Fruit fly (Drosophila melanogaster): Measurements from ENCODE around the gene Sema5c.

Gene Sema5c

dm6 chr3L:12096799-12097662 lies 15.4 kb upstream of the Sema5c start:
- TF ChIP-seq CG32264 (GFP tag; optimal IDR thresholded peaks at IDR 0.05) (no peak), HLH106 (tag; optimal IDR thresholded peaks at IDR 0.05) (peak; percentile 74), Myc (optimal IDR thresholded peaks at IDR 0.05) (no peak), Hr78 (GFP tag; optimal IDR thresholded peaks at IDR 0.05) (no peak), OdsH (GFP tag; optimal IDR thresholded peaks at IDR 0.05) (peak; percentile 39), Rel (GFP tag; optimal IDR thresholded peaks at IDR 0.05) (no peak), Rel (tag; optimal IDR thresholded peaks at IDR 0.05) (peak; percentile 0), dsf (GFP tag; optimal IDR thresholded peaks at IDR 0.05; ENCODE audit: borderline replicate concordance) (no peak), CG9705 (GFP tag; optimal IDR thresholded peaks at IDR 0.05) (no peak), Dif (GFP tag; optimal IDR thresholded peaks at IDR 0.05; ENCODE audit: partially characterized antibody) (no peak), rgr (GFP tag; optimal IDR thresholded peaks at IDR 0.05) (peak; percentile 62), GATAd (GFP tag; optimal IDR thresholded peaks at IDR 0.05) (no peak), ey (GFP tag; optimal IDR thresholded peaks at IDR 0.05) (peak; percentile 21), Dfd (GFP tag; optimal IDR thresholded peaks at IDR 0.05) (no peak), psq (GFP tag; optimal IDR thresholded peaks at IDR 0.05) (peak; percentile 60), Sp1 (GFP tag; optimal IDR thresholded peaks at IDR 0.05) (peak; percentile 83), sage (GFP tag; optimal IDR thresholded peaks at IDR 0.05) (no peak), dmrt93B (GFP tag; optimal IDR thresholded peaks at IDR 0.05) (no peak), Hr83 (GFP tag; optimal IDR thresholded peaks at IDR 0.05; ENCODE audit: poor library complexity, severe bottlenecking) (no peak), N (GFP tag; optimal IDR thresholded peaks at IDR 0.05) (no peak), CrebA (GFP tag; optimal IDR thresholded peaks at IDR 0.05; ENCODE audit: borderline replicate concordance) (no peak), Vsx2 (GFP tag; optimal IDR thresholded peaks at IDR 0.05; ENCODE audit: partially characterized antibody) (no peak), lola (GFP tag; optimal IDR thresholded peaks at IDR 0.05) (no peak), fru (GFP tag; optimal IDR thresholded peaks at IDR 0.05) (peak; percentile 60), Mio (GFP tag; optimal IDR thresholded peaks at IDR 0.05) (no peak), h (GFP tag; optimal IDR thresholded peaks at IDR 0.05) (peak; percentile 46), tai (GFP tag; optimal IDR thresholded peaks at IDR 0.05) (no peak), dl (GFP tag; optimal IDR thresholded peaks at IDR 0.05; ENCODE audit: insufficient read depth in 1 of 2, partially characterized antibody in 2 of 2) (no peak), br (GFP tag; optimal IDR thresholded peaks at IDR 0.05) (peak; percentile 13), Hnf4 (GFP tag; optimal IDR thresholded peaks at IDR 0.05) (no peak), foxo (GFP tag; optimal IDR thresholded peaks at IDR 0.05) (peak in 1 of 2 experiments; percentile 68), Jra (GFP tag; optimal IDR thresholded peaks at IDR 0.05) (no peak), brk (GFP tag; optimal IDR thresholded peaks at IDR 0.05) (no peak), woc (GFP tag; optimal IDR thresholded peaks at IDR 0.05) (peak; percentile 42), sv (GFP tag; optimal IDR thresholded peaks at IDR 0.05) (no peak), jim (GFP tag; optimal IDR thresholded peaks at IDR 0.05) (no peak), pan (optimal IDR thresholded peaks at IDR 0.05) (no peak), usp (GFP tag; optimal IDR thresholded peaks at IDR 0.05) (no peak), Abd-B (GFP tag; optimal IDR thresholded peaks at IDR 0.05) (no peak)

- TF ChIP-seq ey (GFP tag; optimal IDR thresholded peaks at IDR 0.05), result peak; percentile 10
- no peak for TF ChIP-seq Dfd (GFP tag; optimal IDR thresholded peaks at IDR 0.05)
- peak; percentile 2 for TF ChIP-seq h (GFP tag; optimal IDR thresholded peaks at IDR 0.05)
- no peak for TF ChIP-seq Vsx2 (GFP tag; optimal IDR thresholded peaks at IDR 0.05; ENCODE audit: partially characterized antibody)
- peak; percentile 16 for TF ChIP-seq woc (GFP tag; optimal IDR thresholded peaks at IDR 0.05)
- peak in 1 of 2 experiments; percentile 14 for TF ChIP-seq foxo (GFP tag; optimal IDR thresholded peaks at IDR 0.05)
- no peak for TF ChIP-seq GATAd (GFP tag; optimal IDR thresholded peaks at IDR 0.05)
Measured at dm6 chr3L:12095960-12096359, 14.3 kb upstream of the Sema5c start.
